Worm (Caenorhabditis elegans) whole organism, L3 larva: Measurements from ENCODE around the gene K09E4.3.

ENCODE experiments used
- R02D3.7 ChIP-seq: fragments of 150-350 bp; optimal IDR thresholded peaks from 2 replicates; lab custom pipeline; 2014; ENCODE audit warnings: missing biosample characterization, missing genetic modification characterization
- ZK546.5 ChIP-seq: sonication (generic microtip); optimal IDR thresholded peaks from 2 replicates; lab custom pipeline; 2017; ENCODE audit warnings: missing biosample characterization, missing genetic modification characterization
- aly-2 ChIP-seq: fragments of 150-350 bp; optimal IDR thresholded peaks from 2 replicates; lab custom pipeline; 2014; ENCODE audit warnings: missing biosample characterization, missing genetic modification characterization
- ama-1 ChIP-seq: fragments of 150-350 bp; optimal IDR thresholded peaks from 2 replicates; lab custom pipeline; 2018
- ceh-16 ChIP-seq: sonication (generic microtip); optimal IDR thresholded peaks from 2 replicates; lab custom pipeline; 2017; ENCODE audit warnings: missing biosample characterization, missing genetic modification characterization
- ceh-28 ChIP-seq: fragments of 150-350 bp; optimal IDR thresholded peaks from 2 replicates; lab custom pipeline; 2014; ENCODE audit warnings: missing biosample characterization, missing genetic modification reagents, missing genetic modification characterization
- ceh-82 ChIP-seq: fragments of 150-350 bp; optimal IDR thresholded peaks from 2 replicates; lab custom pipeline; 2014; ENCODE audit warnings: missing biosample characterization, missing genetic modification characterization
- ceh-9 ChIP-seq: sonication (generic microtip); optimal IDR thresholded peaks from 2 replicates; lab custom pipeline; 2018; ENCODE audit warnings: missing biosample characterization, missing genetic modification characterization
- daf-12 ChIP-seq: fragments of 150-350 bp; optimal IDR thresholded peaks from 2 replicates; lab custom pipeline; 2014; ENCODE audit warnings: missing biosample characterization, missing genetic modification reagents, missing genetic modification characterization
- egl-27 ChIP-seq: sonication (generic microtip); optimal IDR thresholded peaks from 4 replicates; lab custom pipeline; 2017; ENCODE audit warnings: missing biosample characterization, missing genetic modification reagents, missing genetic modification characterization
- egl-5 ChIP-seq: fragments of 150-350 bp; optimal IDR thresholded peaks from 2 replicates; lab custom pipeline; 2017; ENCODE audit warnings: missing biosample characterization, missing genetic modification reagents, missing genetic modification characterization, inconsistent platforms
- elt-1 ChIP-seq: fragments of 150-350 bp; optimal IDR thresholded peaks from 2 replicates; lab custom pipeline; 2014; ENCODE audit warnings: missing biosample characterization, missing genetic modification characterization
- elt-2 ChIP-seq: sonication (generic microtip); optimal IDR thresholded peaks from 2 replicates; lab custom pipeline; 2016; ENCODE audit warnings: missing genetic modification reagents, mild to moderate bottlenecking, missing genetic modification characterization, missing compliant biosample characterization
- elt-3 ChIP-seq, 3 experiments: fragments of 150-350 bp in 1 of 3; sonication (generic microtip) in 2 of 3; optimal IDR thresholded peaks; 2 replicates in 2 of 3; 4 replicates in 1 of 3; lab custom pipeline; 2014 to 2017; ENCODE audit warnings: missing biosample characterization in 3 of 3, missing genetic modification characterization in 3 of 3
- eor-1 ChIP-seq, 2 experiments: fragments of 150-350 bp; optimal IDR thresholded peaks; 2 replicates each; lab custom pipeline; 2014 to 2018; ENCODE audit warnings: missing biosample characterization in 2 of 2, missing genetic modification characterization in 2 of 2
- fkh-10 ChIP-seq: sonication (generic microtip); optimal IDR thresholded peaks from 2 replicates; lab custom pipeline; 2017; ENCODE audit warnings: missing biosample characterization, missing genetic modification reagents, missing genetic modification characterization
- fkh-2 ChIP-seq: fragments of 150-350 bp; optimal IDR thresholded peaks from 2 replicates; lab custom pipeline; 2014; ENCODE audit warnings: missing biosample characterization, missing genetic modification reagents, missing genetic modification characterization
- fos-1 ChIP-seq: fragments of 150-350 bp; optimal IDR thresholded peaks from 2 replicates; lab custom pipeline; 2014; ENCODE audit warnings: missing biosample characterization, missing genetic modification characterization
- hmg-11 ChIP-seq: sonication (generic microtip); optimal IDR thresholded peaks from 2 replicates; lab custom pipeline; 2016; ENCODE audit warnings: missing genetic modification characterization, missing compliant biosample characterization
- jun-1 ChIP-seq: fragments of 150-350 bp; optimal IDR thresholded peaks from 2 replicates; lab custom pipeline; 2014; ENCODE audit warnings: missing biosample characterization, missing genetic modification reagents, missing genetic modification characterization
- lin-15B ChIP-seq: fragments of 150-350 bp; optimal IDR thresholded peaks from 2 replicates; lab custom pipeline; 2014; ENCODE audit warnings: missing biosample characterization, missing genetic modification characterization
- lin-39 ChIP-seq: fragments of 150-350 bp; optimal IDR thresholded peaks from 2 replicates; lab custom pipeline; 2018; ENCODE audit warnings: missing biosample characterization, missing genetic modification reagents, missing genetic modification characterization
- lsy-12 ChIP-seq: sonication (generic microtip); optimal IDR thresholded peaks from 2 replicates; lab custom pipeline; 2016; ENCODE audit warnings: mild to moderate bottlenecking, missing genetic modification characterization, missing compliant biosample characterization
- mdl-1 ChIP-seq: fragments of 150-350 bp; optimal IDR thresholded peaks from 2 replicates; lab custom pipeline; 2014; ENCODE audit warnings: missing biosample characterization, missing genetic modification characterization
- mml-1 ChIP-seq: fragments of 150-350 bp; sonication (generic microtip); optimal IDR thresholded peaks from 3 replicates; lab custom pipeline; 2014; ENCODE audit warnings: missing biosample characterization, missing genetic modification characterization
- nfya-1 ChIP-seq: sonication (generic microtip); optimal IDR thresholded peaks from 2 replicates; lab custom pipeline; 2017; ENCODE audit warnings: missing genetic modification characterization, mild to moderate bottlenecking, missing compliant biosample characterization, antibody characterized with exemption, moderate library complexity; ENCODE audit not compliant: insufficient read depth
- nhr-11 ChIP-seq: fragments of 150-350 bp; optimal IDR thresholded peaks from 2 replicates; lab custom pipeline; 2014; ENCODE audit warnings: missing biosample characterization, missing genetic modification characterization
- nhr-12 ChIP-seq: fragments of 150-350 bp; optimal IDR thresholded peaks from 2 replicates; lab custom pipeline; 2014; ENCODE audit warnings: missing biosample characterization, missing genetic modification characterization
- nhr-23 ChIP-seq: fragments of 150-350 bp; optimal IDR thresholded peaks from 2 replicates; lab custom pipeline; 2014; ENCODE audit warnings: missing biosample characterization, missing genetic modification reagents, missing genetic modification characterization
- nhr-237 ChIP-seq: fragments of 150-350 bp; optimal IDR thresholded peaks from 2 replicates; lab custom pipeline; 2014; ENCODE audit warnings: missing biosample characterization, missing genetic modification characterization
- nhr-25 ChIP-seq: sonication (generic microtip); optimal IDR thresholded peaks from 2 replicates; lab custom pipeline; 2017; ENCODE audit warnings: missing biosample characterization, missing genetic modification characterization
- nhr-28 ChIP-seq: fragments of 150-350 bp; optimal IDR thresholded peaks from 2 replicates; lab custom pipeline; 2014; ENCODE audit warnings: missing biosample characterization, missing genetic modification characterization
- nhr-43 ChIP-seq: sonication (generic microtip); optimal IDR thresholded peaks from 2 replicates; lab custom pipeline; 2016; ENCODE audit warnings: mild to moderate bottlenecking, missing genetic modification characterization, missing compliant biosample characterization; ENCODE audit not compliant: poor library complexity, severe bottlenecking
- nhr-67 ChIP-seq: fragments of 150-350 bp; optimal IDR thresholded peaks from 2 replicates; lab custom pipeline; 2014; ENCODE audit warnings: missing biosample characterization, missing genetic modification characterization
- nhr-76 ChIP-seq: fragments of 150-350 bp; sonication (generic microtip); optimal IDR thresholded peaks from 5 replicates; lab custom pipeline; 2014; ENCODE audit warnings: missing biosample characterization, missing genetic modification characterization
- nhr-77 ChIP-seq: fragments of 150-350 bp; optimal IDR thresholded peaks from 2 replicates; lab custom pipeline; 2014; ENCODE audit warnings: missing biosample characterization, missing genetic modification characterization
- pha-4 ChIP-seq: fragments of 150-350 bp; optimal IDR thresholded peaks from 2 replicates; lab custom pipeline; 2014; ENCODE audit warnings: missing biosample characterization, missing genetic modification reagents, missing genetic modification characterization
- pqm-1 ChIP-seq: fragments of 150-350 bp; optimal IDR thresholded peaks from 2 replicates; lab custom pipeline; 2017; ENCODE audit warnings: missing biosample characterization, missing genetic modification characterization, inconsistent platforms
- sea-2 ChIP-seq: fragments of 150-350 bp; sonication (generic microtip); optimal IDR thresholded peaks from 4 replicates; lab custom pipeline; 2014; ENCODE audit warnings: missing biosample characterization, missing genetic modification reagents, missing genetic modification characterization
- skn-1 ChIP-seq: fragments of 150-350 bp; optimal IDR thresholded peaks from 2 replicates; lab custom pipeline; 2014; ENCODE audit warnings: missing biosample characterization, missing genetic modification characterization
- snpc-4 ChIP-seq: fragments of 150-350 bp; optimal IDR thresholded peaks from 2 replicates; lab custom pipeline; 2014; ENCODE audit warnings: missing biosample characterization, missing genetic modification characterization
- tbx-2 ChIP-seq: sonication (generic microtip); optimal IDR thresholded peaks from 2 replicates; lab custom pipeline; 2016; ENCODE audit warnings: mild to moderate bottlenecking, missing genetic modification characterization, missing compliant biosample characterization
- unc-39 ChIP-seq: sonication (generic microtip); optimal IDR thresholded peaks from 4 replicates; lab custom pipeline; 2017; ENCODE audit warnings: missing biosample characterization, missing genetic modification characterization
- unc-62 ChIP-seq: fragments of 150-350 bp; sonication (generic microtip); optimal IDR thresholded peaks from 4 replicates; lab custom pipeline; 2014; ENCODE audit warnings: missing biosample characterization, missing genetic modification reagents, missing genetic modification characterization
- zag-1 ChIP-seq: fragments of 150-350 bp; optimal IDR thresholded peaks from 2 replicates; lab custom pipeline; 2014; ENCODE audit warnings: missing biosample characterization, missing genetic modification characterization
- ztf-11 ChIP-seq: fragments of 150-350 bp; optimal IDR thresholded peaks from 2 replicates; lab custom pipeline; 2014; ENCODE audit warnings: missing biosample characterization, missing genetic modification characterization
- ztf-4 ChIP-seq: fragments of 150-350 bp; optimal IDR thresholded peaks from 2 replicates; lab custom pipeline; 2014; ENCODE audit warnings: missing biosample characterization, missing genetic modification characterization

Gene K09E4.3

DNA sequence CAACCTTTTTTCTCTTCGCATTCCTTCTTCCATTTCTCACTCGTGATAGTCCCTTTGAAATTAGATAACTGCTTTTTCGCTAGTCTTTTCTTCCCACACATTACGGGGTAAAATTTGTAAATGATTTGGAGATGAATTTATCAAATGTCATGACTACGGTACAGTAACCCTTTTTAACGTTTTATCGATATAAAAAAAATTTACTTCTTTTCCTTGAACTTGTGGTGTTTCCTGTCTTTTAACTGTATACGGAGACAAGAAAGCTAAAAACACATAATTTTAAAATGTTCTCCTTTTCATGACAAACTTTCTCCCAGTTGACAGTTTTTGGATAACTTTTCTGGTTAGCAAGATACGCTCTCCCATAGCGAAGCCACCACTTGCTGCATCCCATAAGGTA is 23.3 kb upstream of the K09E4.3 start, which contains the start of gene W03H9.1:
Gene W03H9.1, minus strand, starts transcription at position 101 of the 400 bp plus-strand sequence.
- TF ChIP-seq elt-3 (tag; optimal IDR thresholded peaks at IDR 0.05; lab: Kevin White, UChicago) (no peak), nhr-23 (no peak), nhr-67 (no peak), fos-1 (tag; lab: Kevin White, UChicago) (no peak), mdl-1 (tag; lab: Kevin White, UChicago) (no peak), ceh-28 (tag; lab: Kevin White, UChicago) (no peak), ztf-11 (tag; lab: Kevin White, UChicago) (no peak), lin-39 (tag; lab: Kevin White, UChicago) (no peak), ama-1 (no peak), nhr-237 (no peak), egl-27 (tag; lab: Kevin White, UChicago) (no peak), fkh-2 (tag; lab: Kevin White, UChicago) (no peak), ceh-16 (no peak), fkh-10 (no peak), ZK546.5 (tag; lab: Kevin White, UChicago) (no peak), R02D3.7 (tag; lab: Kevin White, UChicago) (no peak), daf-12 (tag; lab: Kevin White, UChicago) (no peak)

DNA sequence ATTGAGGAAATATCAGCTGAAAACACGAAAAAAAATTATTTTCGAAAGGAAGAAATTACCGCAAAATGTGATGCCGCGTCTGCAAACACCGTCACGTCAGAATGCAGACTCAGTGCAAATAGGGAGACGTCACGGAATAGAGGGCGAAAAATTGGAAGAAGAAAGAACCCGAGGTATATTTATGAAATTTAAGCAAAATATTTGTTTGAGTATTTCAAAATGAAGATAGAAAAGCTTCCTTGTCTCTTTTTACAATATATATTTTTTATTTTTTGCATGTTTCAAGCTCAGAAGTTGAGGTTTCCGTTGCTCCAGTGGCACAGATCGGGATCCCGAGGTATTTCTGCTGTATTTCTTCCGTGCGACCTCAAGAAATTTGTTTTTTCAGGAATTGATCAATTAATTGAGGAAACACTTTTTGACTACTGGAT is 17.1 kb upstream of the K09E4.3 start, which contains the start of gene W03H9.2:
Gene W03H9.2, minus strand, starts transcription at position 32 of the 431 bp plus-strand sequence.
- TF ChIP-seq nhr-23 (peak; percentile 45), unc-39 (no peak), ceh-16 (no peak), nhr-237 (no peak), ZK546.5 (tag; lab: Kevin White, UChicago) (no peak), ceh-28 (tag; lab: Kevin White, UChicago) (peak; percentile 40), mdl-1 (tag; lab: Kevin White, UChicago) (no peak), daf-12 (tag; lab: Kevin White, UChicago) (no peak), fkh-2 (tag; lab: Kevin White, UChicago) (no peak), ama-1 (no peak), elt-1 (tag; lab: Kevin White, UChicago) (no peak), R02D3.7 (tag; lab: Kevin White, UChicago) (peak; percentile 26), nhr-76 (no peak), egl-5 (tag; lab: Kevin White, UChicago) (no peak), elt-2 (tag; lab: Kevin White, UChicago) (peak; percentile 26), fkh-10 (no peak), ceh-82 (no peak), lin-39 (tag; lab: Kevin White, UChicago) (no peak), hmg-11 (peak; percentile 88), lsy-12 (peak; percentile 61), ceh-9 (tag; lab: Kevin White, UChicago) (no peak), tbx-2 (no peak), nhr-77 (no peak), zag-1 (tag; lab: Kevin White, UChicago) (no peak), nhr-28 (tag; lab: Kevin White, UChicago) (no peak), ztf-4 (tag; lab: Kevin White, UChicago) (no peak), elt-3 (tag; optimal IDR thresholded peaks at IDR 0.05; lab: Kevin White, UChicago) (no peak), ztf-11 (tag; lab: Kevin White, UChicago) (no peak), skn-1 (tag; lab: Kevin White, UChicago) (no peak), jun-1 (tag; lab: Kevin White, UChicago) (no peak), pqm-1 (no peak), mml-1 (tag; lab: Kevin White, UChicago) (no peak), eor-1 (tag; optimal IDR thresholded peaks at IDR 0.05; lab: Kevin White, UChicago) (no peak), lin-15B (tag; lab: Kevin White, UChicago) (peak; percentile 41), nhr-67 (no peak), egl-27 (tag; lab: Kevin White, UChicago) (no peak), nhr-12 (tag; lab: Kevin White, UChicago) (no peak), fos-1 (tag; lab: Kevin White, UChicago) (no peak), pha-4 (tag; lab: Kevin White, UChicago) (peak; percentile 42), sea-2 (GFP tag; lab: Kevin White, UChicago) (no peak), aly-2 (tag; lab: Kevin White, UChicago) (no peak), nfya-1 (peak; percentile 60), snpc-4 (tag; lab: Kevin White, UChicago) (peak; percentile 5), nhr-11 (tag; lab: Kevin White, UChicago) (no peak), unc-62 (GFP tag; lab: Kevin White, UChicago) (no peak), nhr-43 (tag; lab: Kevin White, UChicago) (peak; percentile 72), nhr-25 (tag; lab: Kevin White, UChicago) (peak; percentile 39)
